Worm (Caenorhabditis elegans) whole organism, L1 larva: Measurements from ENCODE around the gene F25F2.1.

Experiments used
- efl-1 ChIP-seq, 4 experiments: fragments of 150-350 bp; optimal IDR thresholded peaks in 3 of 4; peaks in 1 of 4; 1 replicate in 1 of 4; 2 replicates in 3 of 4; lab custom pipeline; 2014; ENCODE audit warnings: missing biosample characterization in 2 of 4, missing genetic modification characterization in 2 of 4, missing genetic modification reagents in 2 of 4
- elt-3 ChIP-seq, 6 experiments: fragments of 150-350 bp in 1 of 6; sonication (generic microtip); optimal IDR thresholded peaks; 2 replicates each; lab custom pipeline; 2017 to 2018; ENCODE audit warnings: missing biosample characterization in 6 of 6, missing genetic modification characterization in 6 of 6, inconsistent platforms in 1 of 6
- lin-39 ChIP-seq: fragments of 150-350 bp; optimal IDR thresholded peaks from 2 replicates; lab custom pipeline; 2014; ENCODE audit warnings: missing biosample characterization, missing genetic modification reagents, missing genetic modification characterization
- nhr-77 ChIP-seq: fragments of 150-350 bp; optimal IDR thresholded peaks from 2 replicates; lab custom pipeline; 2014; ENCODE audit warnings: missing biosample characterization, missing genetic modification characterization
- ztf-11 ChIP-seq, 2 experiments: sonication (generic microtip); optimal IDR thresholded peaks; 2 replicates each; lab custom pipeline; 2016 to 2017; ENCODE audit warnings: missing genetic modification characterization in 2 of 2, missing biosample characterization in 1 of 2, missing compliant biosample characterization in 1 of 2

ce11 chrIII:4515173-4515572 is 6.5 kb downstream of the F25F2.1 start:
- TF ChIP-seq nhr-77 (tag; lab: Kevin White, UChicago): no peak
- TF ChIP-seq lin-39 (tag; lab: Kevin White, UChicago): no peak
- TF ChIP-seq elt-3 (tag; optimal IDR thresholded peaks at IDR 0.05; lab: Kevin White, UChicago): no peak
- no peak for TF ChIP-seq efl-1 (optimal IDR thresholded peaks at IDR 0.05; lab: Kevin White, UChicago)
- TF ChIP-seq efl-1 (GFP tag; optimal IDR thresholded peaks at IDR 0.05 in 1 of 2; lab: Kevin White, UChicago): peak in 1 of 2 experiments; percentile 61
- TF ChIP-seq ztf-11 (tag; optimal IDR thresholded peaks at IDR 0.05; lab: Kevin White, UChicago): no peak
